Fruit fly (Drosophila melanogaster): ENCODE measurements around the gene COX5A.

Gene COX5A

dm6 chr3R:11849378-11850249 lies 30.5 kb downstream of the COX5A start (continued):
- peak; percentile 91 for TF ChIP-seq CG6254 (GFP tag; optimal IDR thresholded peaks at IDR 0.05)
- TF ChIP-seq tgo (GFP tag; IDR thresholded peaks at IDR 0.05), result peak; percentile 79
- peak; percentile 90 for TF ChIP-seq ase (GFP tag; IDR thresholded peaks at IDR 0.05)
- TF ChIP-seq lbe (GFP tag; optimal IDR thresholded peaks at IDR 0.05), result no peak
- TF ChIP-seq Atf-2 (GFP tag; optimal IDR thresholded peaks at IDR 0.05), result peak; percentile 86
- peak; percentile 48 for TF ChIP-seq Sry-δ (GFP tag; optimal IDR thresholded peaks at IDR 0.05)
- TF ChIP-seq CG13123 (GFP tag; optimal IDR thresholded peaks at IDR 0.05), result peak; percentile 88
- peak; percentile 77 for TF ChIP-seq CG11456 (GFP tag; IDR thresholded peaks at IDR 0.05)
- no peak for TF ChIP-seq Hmx (GFP tag; optimal IDR thresholded peaks at IDR 0.05)
- TF ChIP-seq grau (tag; optimal IDR thresholded peaks at IDR 0.05), result peak; percentile 82
- peak; percentile 88 for TF ChIP-seq CG7556 (GFP tag; optimal IDR thresholded peaks at IDR 0.05)
- peak; percentile 63 for TF ChIP-seq Deaf1 (tag; optimal IDR thresholded peaks at IDR 0.05)
- TF ChIP-seq CG12769 (tag; optimal IDR thresholded peaks at IDR 0.05), result peak; percentile 89
- peak; percentile 3 for TF ChIP-seq stwl (tag; optimal IDR thresholded peaks at IDR 0.05)
- TF ChIP-seq Ada2b (GFP tag; IDR thresholded peaks at IDR 0.05), result peak; percentile 75
- TF ChIP-seq CG6791 (GFP tag; IDR thresholded peaks at IDR 0.05; ENCODE audit: partially characterized antibody), result no peak; the same call in 2 of the 3 replicates
- TF ChIP-seq onecut (GFP tag; IDR thresholded peaks at IDR 0.05), result peak; percentile 88
- no peak for TF ChIP-seq sna (GFP tag; IDR thresholded peaks at IDR 0.05; ENCODE audit: partially characterized antibody)
- peak; percentile 64; the same call in 2 of the 3 replicates for TF ChIP-seq z (GFP tag; IDR thresholded peaks at IDR 0.05)
- peak in 1 of 2 experiments; percentile 89 for TF ChIP-seq Eip74EF (GFP tag; optimal IDR thresholded peaks at IDR 0.05)
- peak; percentile 75 for TF ChIP-seq CG10959 (GFP tag; IDR thresholded peaks at IDR 0.05)
- TF ChIP-seq Xbp1 (GFP tag; optimal IDR thresholded peaks at IDR 0.05), result peak; percentile 92
- peak; percentile 91 for TF ChIP-seq otp (GFP tag; IDR thresholded peaks at IDR 0.05)
- TF ChIP-seq psq (GFP tag; optimal IDR thresholded peaks at IDR 0.05), result peak; percentile 63
- peak; percentile 70 for TF ChIP-seq sqz (GFP tag; optimal IDR thresholded peaks at IDR 0.05)
- peak; percentile 97 for TF ChIP-seq Med (GFP tag)
- TF ChIP-seq NfI (GFP tag; optimal IDR thresholded peaks at IDR 0.05), result peak; percentile 84
- TF ChIP-seq run (tag; optimal IDR thresholded peaks at IDR 0.05), result peak; percentile 62
- TF ChIP-seq hbn (GFP tag; IDR thresholded peaks at IDR 0.05; ENCODE audit: partially characterized antibody), result no peak
- peak; percentile 66 for TF ChIP-seq CG15073 (GFP tag; optimal IDR thresholded peaks at IDR 0.05)
- no peak; the same call in none of the 2 replicates for TF ChIP-seq aop (GFP tag; IDR thresholded peaks at IDR 0.05)
- TF ChIP-seq salm (tag; optimal IDR thresholded peaks at IDR 0.05), result peak; percentile 89
- no peak for TF ChIP-seq B-H2 (GFP tag; optimal IDR thresholded peaks at IDR 0.05)
- peak; percentile 87 for TF ChIP-seq CG11398 (GFP tag; optimal IDR thresholded peaks at IDR 0.05)
- peak; percentile 86 for TF ChIP-seq gcm (GFP tag; optimal IDR thresholded peaks at IDR 0.05)
- no peak for TF ChIP-seq CG15479 (GFP tag; optimal IDR thresholded peaks at IDR 0.05)
- TF ChIP-seq grn (GFP tag; optimal IDR thresholded peaks at IDR 0.05), result peak; percentile 31
- peak; percentile 92 for TF ChIP-seq Camta (GFP tag; optimal IDR thresholded peaks at IDR 0.05)
- TF ChIP-seq CG6272 (GFP tag; IDR thresholded peaks at IDR 0.05), result peak; percentile 87
- peak; percentile 93 for TF ChIP-seq CG2678 (tag; optimal IDR thresholded peaks at IDR 0.05)
- no peak for TF ChIP-seq CG7928 (GFP tag; optimal IDR thresholded peaks at IDR 0.05)
- peak; percentile 82 for TF ChIP-seq Lim3 (GFP tag; IDR thresholded peaks at IDR 0.05)
- peak; percentile 97 for TF ChIP-seq Blimp-1 (GFP tag; optimal IDR thresholded peaks at IDR 0.05)
- peak; percentile 65 for TF ChIP-seq CG4282 (GFP tag; optimal IDR thresholded peaks at IDR 0.05)
- peak; percentile 66; the same call in 1 of the 2 replicates for TF ChIP-seq CG17612 (GFP tag; IDR thresholded peaks at IDR 0.05)
- TF ChIP-seq CG14050 (GFP tag; IDR thresholded peaks at IDR 0.05), result peak; percentile 80
- peak; percentile 86 for TF ChIP-seq Lhr (GFP tag; optimal IDR thresholded peaks at IDR 0.05)
- peak; percentile 23 for TF ChIP-seq Fer2 (tag; optimal IDR thresholded peaks at IDR 0.05)

Data from whole organism, embryonic.